Worm (Caenorhabditis elegans): ENCODE data around the gene clec-6.

DNA sequence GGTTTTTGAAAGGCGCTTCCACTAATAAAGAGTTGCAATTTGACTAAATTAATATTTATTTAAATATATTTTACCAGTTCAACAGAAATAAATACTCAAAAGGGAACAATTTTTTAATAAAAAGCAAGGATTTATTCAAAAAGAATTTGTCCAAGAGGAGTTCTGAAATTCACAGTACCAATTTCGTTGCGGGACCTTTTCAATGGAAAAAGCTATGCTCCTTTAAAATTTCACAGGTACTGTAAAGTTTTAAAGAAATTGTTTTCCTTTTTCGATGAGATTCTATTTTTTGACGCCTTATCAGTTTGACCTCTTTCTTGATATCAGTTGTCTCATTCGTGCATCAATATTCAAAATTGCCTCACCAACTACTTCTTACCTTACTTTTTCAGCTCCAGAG, 13.0 kb upstream of the clec-6 start, which contains the start of gene tag-340:
- TF ChIP-seq nhr-77 (tag; optimal IDR thresholded peaks at IDR 0.05) (no peak), lin-39 (tag; optimal IDR thresholded peaks at IDR 0.05) (no peak), nhr-10 (tag; optimal IDR thresholded peaks at IDR 0.05) (no peak), snpc-4 (tag; optimal IDR thresholded peaks at IDR 0.05) (no peak), unc-39 (tag; optimal IDR thresholded peaks at IDR 0.05) (no peak), nhr-102 (tag; optimal IDR thresholded peaks at IDR 0.05) (no peak), ceh-82 (tag; optimal IDR thresholded peaks at IDR 0.05) (no peak)
